In genomic region chrV:14505745-14506214, ce11 we compare ENCODE assay signal across 1 worm cellular context.
TF ChIP-seq lines count a peak whose summit lies in the region.

No protein-coding gene starts in this region.

TF ChIP-seq in whole organism, L4 larva, 104 proteins besides CTCF, POLR2A, EP300 and RAD21 (continued from another document):
- no peak for TF ChIP-seq ceh-32 (tag; optimal IDR thresholded peaks at IDR 0.05; lab: Kevin White, UChicago; ENCODE audit: poor library complexity)
- peak; percentile 75 for TF ChIP-seq dmd-6 (GFP tag; IDR thresholded peaks at IDR 0.05; lab: Robert Waterston, UW)
- no peak for TF ChIP-seq Y75B8A.6 (GFP tag; IDR thresholded peaks at IDR 0.05; lab: Robert Waterston, UW)
- no peak for TF ChIP-seq ceh-82 (tag; optimal IDR thresholded peaks at IDR 0.05; lab: Kevin White, UChicago)
- no peak for TF ChIP-seq F26F4.8 (GFP tag; conservative IDR thresholded peaks at IDR 0.05; lab: Robert Waterston, UW)
- TF ChIP-seq tra-1 (GFP tag; IDR thresholded peaks at IDR 0.05; lab: Robert Waterston, UW): peak; percentile 72; the same call in 1 of the 2 replicates
- TF ChIP-seq nhr-11 (tag; optimal IDR thresholded peaks at IDR 0.05; lab: Kevin White, UChicago): no peak
- no peak for TF ChIP-seq ceh-44 (GFP tag; IDR thresholded peaks at IDR 0.05; lab: Robert Waterston, UW)
- no peak for TF ChIP-seq ztf-11 (tag; optimal IDR thresholded peaks at IDR 0.05; lab: Kevin White, UChicago)
- TF ChIP-seq ctbp-1 (GFP tag; IDR thresholded peaks at IDR 0.05; lab: Robert Waterston, UW): no peak
- TF ChIP-seq aly-2 (tag; optimal IDR thresholded peaks at IDR 0.05; lab: Kevin White, UChicago): no peak
- TF ChIP-seq daf-16 (GFP tag; optimal IDR thresholded peaks at IDR 0.05; lab: Kevin White, UChicago): no peak
- no peak for TF ChIP-seq daf-16 (tag; optimal IDR thresholded peaks at IDR 0.05; lab: Kevin White, UChicago)
- TF ChIP-seq nhr-41 (GFP tag; IDR thresholded peaks at IDR 0.05; lab: Robert Waterston, UW): no peak
- no peak for TF ChIP-seq ceh-28 (tag; optimal IDR thresholded peaks at IDR 0.05; lab: Kevin White, UChicago)
- TF ChIP-seq attf-4 (tag; optimal IDR thresholded peaks at IDR 0.05; lab: Kevin White, UChicago): no peak
- peak; percentile 92 for TF ChIP-seq mxl-3 (GFP tag; optimal IDR thresholded peaks at IDR 0.05; lab: Kevin White, UChicago)
- TF ChIP-seq F49E8.2 (tag; optimal IDR thresholded peaks at IDR 0.05; lab: Kevin White, UChicago; ENCODE audit: borderline replicate concordance): no peak
- TF ChIP-seq aha-1 (tag; lab: Kevin White, UChicago): peak; percentile 81
- TF ChIP-seq egl-43 (GFP tag; IDR thresholded peaks at IDR 0.05; lab: Robert Waterston, UW): peak; percentile 37; the same call in 1 of the 2 replicates
- TF ChIP-seq tag-97 (GFP tag; IDR thresholded peaks at IDR 0.05; lab: Robert Waterston, UW): no peak
- TF ChIP-seq zfp-3 (GFP tag; conservative IDR thresholded peaks at IDR 0.05; lab: Robert Waterston, UW): no peak
- no peak for TF ChIP-seq hif-1 (tag; optimal IDR thresholded peaks at IDR 0.05; lab: Kevin White, UChicago)
- no peak for TF ChIP-seq F44E2.7 (GFP tag; IDR thresholded peaks at IDR 0.05; lab: Robert Waterston, UW)
- no peak for TF ChIP-seq nhr-10 (tag; optimal IDR thresholded peaks at IDR 0.05; lab: Kevin White, UChicago)
- TF ChIP-seq dmd-9 (GFP tag; IDR thresholded peaks at IDR 0.05; lab: Robert Waterston, UW): no peak
- TF ChIP-seq zag-1 (tag; optimal IDR thresholded peaks at IDR 0.05; lab: Kevin White, UChicago): no peak
